Fruit fly (Drosophila melanogaster): ENCODE measurements around the gene tHMG2.

The tHMG2 gene

dm6 chr3R:22530305-22530704, 37.6 kb downstream of the tHMG2 start, which contains the start of gene CG33099 (continued):
- TF ChIP-seq Meics (GFP tag; optimal IDR thresholded peaks at IDR 0.05) (peak; percentile 43), GATAe (GFP tag; conservative IDR thresholded peaks at IDR 0.05) (peak; percentile 64; the same call in 1 of the 2 replicates), NFAT (GFP tag; IDR thresholded peaks at IDR 0.05) (peak; percentile 45; the same call in 1 of the 2 replicates), CG1024 (GFP tag; IDR thresholded peaks at IDR 0.05) (peak; percentile 27; the same call in 1 of the 2 replicates), Hr78 (GFP tag; optimal IDR thresholded peaks at IDR 0.05) (peak in 1 of 2 experiments; percentile 17), lilli (GFP tag; optimal IDR thresholded peaks at IDR 0.05) (no peak), Taf1 (GFP tag; IDR thresholded peaks at IDR 0.05) (0 out of 2 replicates have a peak, but pooled peaks have one; percentile 16), Nf-YC (tag; optimal IDR thresholded peaks at IDR 0.05) (peak; percentile 17), CG1647 (GFP tag; optimal IDR thresholded peaks at IDR 0.05) (no peak), CG4617 (GFP tag; optimal IDR thresholded peaks at IDR 0.05; ENCODE audit: borderline replicate concordance) (no peak), pan (optimal IDR thresholded peaks at IDR 0.05) (no peak), pan (GFP tag; optimal IDR thresholded peaks at IDR 0.05 in 1 of 2, IDR thresholded peaks at IDR 0.05 in 1 of 2) (peak in 1 of 2 experiments; percentile 30), Drgx (GFP tag; IDR thresholded peaks at IDR 0.05) (peak; percentile 22; the same call in 1 of the 2 replicates), Stat92E (GFP tag; optimal IDR thresholded peaks at IDR 0.05) (no peak), CG2116 (GFP tag; optimal IDR thresholded peaks at IDR 0.05) (no peak), CG12391 (tag; optimal IDR thresholded peaks at IDR 0.05) (no peak), CG17802 (tag; optimal IDR thresholded peaks at IDR 0.05) (no peak), p53 (GFP tag; optimal IDR thresholded peaks at IDR 0.05) (peak; percentile 38), peb (GFP tag; IDR thresholded peaks at IDR 0.05) (no peak), CG18599 (GFP tag; optimal IDR thresholded peaks at IDR 0.05) (peak; percentile 67), Nf-YB (GFP tag; optimal IDR thresholded peaks at IDR 0.05) (no peak), eve (GFP tag; optimal IDR thresholded peaks at IDR 0.05) (no peak), gem (tag; optimal IDR thresholded peaks at IDR 0.05) (peak; percentile 39), Atf6 (GFP tag; IDR thresholded peaks at IDR 0.05) (peak; percentile 52; the same call in 1 of the 2 replicates), tio (GFP tag; optimal IDR thresholded peaks at IDR 0.05) (no peak), cato (GFP tag; optimal IDR thresholded peaks at IDR 0.05; ENCODE audit: borderline replicate concordance) (no peak), sqz (GFP tag; optimal IDR thresholded peaks at IDR 0.05) (peak; percentile 35), CG3838 (GFP tag; optimal IDR thresholded peaks at IDR 0.05) (peak; percentile 9), Opbp (GFP tag; IDR thresholded peaks at IDR 0.05; ENCODE audit: partially characterized antibody) (no peak), CG4328 (GFP tag; optimal IDR thresholded peaks at IDR 0.05) (peak; percentile 58), CG3281 (GFP tag; optimal IDR thresholded peaks at IDR 0.05) (peak; percentile 57), HLH54F (GFP tag; optimal IDR thresholded peaks at IDR 0.05) (no peak), CG32772 (GFP tag; IDR thresholded peaks at IDR 0.05) (no peak), Tbp (GFP tag; optimal IDR thresholded peaks at IDR 0.05) (no peak), gt (GFP tag; IDR thresholded peaks at IDR 0.05) (no peak), BEAF-32 (GFP tag; optimal IDR thresholded peaks at IDR 0.05) (no peak), sr (GFP tag; IDR thresholded peaks at IDR 0.05) (peak; percentile 36; the same call in 1 of the 3 replicates), CG2199 (GFP tag; IDR thresholded peaks at IDR 0.05) (no peak), HLH3B (GFP tag; IDR thresholded peaks at IDR 0.05) (peak; percentile 47; the same call in 1 of the 2 replicates), Pdp1 (GFP tag; optimal IDR thresholded peaks at IDR 0.05) (peak in 1 of 2 experiments; percentile 69), CG10959 (GFP tag; IDR thresholded peaks at IDR 0.05) (no peak), CG14710 (tag; optimal IDR thresholded peaks at IDR 0.05) (peak; percentile 33), H2.0 (GFP tag; IDR thresholded peaks at IDR 0.05) (no peak), CG9437 (GFP tag; optimal IDR thresholded peaks at IDR 0.05) (no peak), esg (GFP tag; conservative IDR thresholded peaks at IDR 0.05) (no peak), NC2α (GFP tag; optimal IDR thresholded peaks at IDR 0.05) (peak; percentile 19), crol (GFP tag; IDR thresholded peaks at IDR 0.05) (no peak), crp (GFP tag; optimal IDR thresholded peaks at IDR 0.05) (no peak), Dp (GFP tag; optimal IDR thresholded peaks at IDR 0.05) (no peak), CG10979 (tag; optimal IDR thresholded peaks at IDR 0.05) (peak; percentile 11)
